Worm (Caenorhabditis elegans): ENCODE measurements around the gene C28A5.2.

Gene C28A5.2

ce11 chrIII:4412108-4413009 is 27.0 kb downstream of the C28A5.2 start (continued):
- TF ChIP-seq egl-13 (tag; optimal IDR thresholded peaks at IDR 0.05), result no peak
- TF ChIP-seq fkh-8 (tag; optimal IDR thresholded peaks at IDR 0.05), result no peak
- TF ChIP-seq skn-1 (tag; optimal IDR thresholded peaks at IDR 0.05), result peak; percentile 10
- TF ChIP-seq rnt-1 (tag; optimal IDR thresholded peaks at IDR 0.05), result peak; percentile 48
- TF ChIP-seq elt-2 (tag; optimal IDR thresholded peaks at IDR 0.05), result peak; percentile 20
- TF ChIP-seq C16A3.4 (tag; optimal IDR thresholded peaks at IDR 0.05), result peak; percentile 27
- peak; percentile 48 for TF ChIP-seq nhr-19 (GFP tag; conservative IDR thresholded peaks at IDR 0.05)
- TF ChIP-seq nhr-28 (tag; optimal IDR thresholded peaks at IDR 0.05), result no peak
- TF ChIP-seq lin-15B (tag; optimal IDR thresholded peaks at IDR 0.05), result no peak
- TF ChIP-seq pag-3 (tag; optimal IDR thresholded peaks at IDR 0.05; ENCODE audit: borderline replicate concordance, insufficient read depth), result no peak
- TF ChIP-seq ceh-90 (tag; optimal IDR thresholded peaks at IDR 0.05), result no peak

ce11 chrIII:4408251-4408650 is 31.1 kb downstream of the C28A5.2 start, which contains the start of gene gpch-1:
gpch-1 (plus strand) TSS chrIII:4408551.
- no peak for TF ChIP-seq efl-3 (GFP tag; optimal IDR thresholded peaks at IDR 0.05)
- no peak for TF ChIP-seq ets-5 (GFP tag; IDR thresholded peaks at IDR 0.05)
- no peak for TF ChIP-seq sup-37 (GFP tag; optimal IDR thresholded peaks at IDR 0.05)
- TF ChIP-seq lin-14 (GFP tag; optimal IDR thresholded peaks at IDR 0.05), result no peak
- TF ChIP-seq nhr-28 (tag; optimal IDR thresholded peaks at IDR 0.05), result no peak
- TF ChIP-seq blmp-1 (tag; optimal IDR thresholded peaks at IDR 0.05), result no peak
- no peak for TF ChIP-seq mef-2 (tag; optimal IDR thresholded peaks at IDR 0.05)
- TF ChIP-seq nhr-12 (tag; optimal IDR thresholded peaks at IDR 0.05), result no peak
- TF ChIP-seq fkh-10 (GFP tag; optimal IDR thresholded peaks at IDR 0.05), result no peak
- no peak for TF ChIP-seq egl-27 (tag; optimal IDR thresholded peaks at IDR 0.05)
- TF ChIP-seq pax-3 (tag; optimal IDR thresholded peaks at IDR 0.05), result no peak
- TF ChIP-seq elt-2 (tag; optimal IDR thresholded peaks at IDR 0.05), result no peak
- no peak for TF ChIP-seq sptf-1 (tag; optimal IDR thresholded peaks at IDR 0.05)
- TF ChIP-seq mab-9 (GFP tag; IDR thresholded peaks at IDR 0.05), result no peak
- TF ChIP-seq nhr-11 (tag; optimal IDR thresholded peaks at IDR 0.05), result no peak
- TF ChIP-seq skn-1 (tag; optimal IDR thresholded peaks at IDR 0.05), result no peak

- TF ChIP-seq C16A3.4 (tag; optimal IDR thresholded peaks at IDR 0.05) (no peak), dsc-1 (tag; optimal IDR thresholded peaks at IDR 0.05) (no peak), nhr-76 (tag; optimal IDR thresholded peaks at IDR 0.05) (no peak), skn-1 (tag; optimal IDR thresholded peaks at IDR 0.05) (no peak), pax-3 (tag; optimal IDR thresholded peaks at IDR 0.05) (no peak), C34B4.2 (tag; optimal IDR thresholded peaks at IDR 0.05) (no peak), lin-15B (tag; optimal IDR thresholded peaks at IDR 0.05) (no peak), isw-1 (GFP tag; IDR thresholded peaks at IDR 0.05) (no peak), aha-1 (tag; optimal IDR thresholded peaks at IDR 0.05) (no peak), unc-62 (GFP tag; optimal IDR thresholded peaks at IDR 0.05) (no peak), efl-3 (GFP tag; optimal IDR thresholded peaks at IDR 0.05) (no peak), snpc-4 (tag; optimal IDR thresholded peaks at IDR 0.05) (no peak), pag-3 (tag; optimal IDR thresholded peaks at IDR 0.05; ENCODE audit: borderline replicate concordance, insufficient read depth) (no peak), nhr-84 (tag; optimal IDR thresholded peaks at IDR 0.05) (no peak), zag-1 (tag; optimal IDR thresholded peaks at IDR 0.05) (no peak), ceh-88 (GFP tag; IDR thresholded peaks at IDR 0.05) (no peak)
Measured at ce11 chrIII:4407144-4407543, 32.2 kb downstream of the C28A5.2 start, which contains the start of gene prdx-3. prdx-3 (plus strand) TSS chrIII:4407444.

- no peak for TF ChIP-seq C34B4.2 (tag; optimal IDR thresholded peaks at IDR 0.05)
Measured at ce11 chrIII:4405986-4406385, 33.4 kb downstream of the C28A5.2 start, which contains the start of gene rnp-4. rnp-4 (plus strand) TSS chrIII:4406286.

Data from whole organism, L1 larva.